Worm (Caenorhabditis elegans): Measurements from ENCODE around the gene catp-5.

The catp-5 gene

ce11 chrX:8098813-8099360 lies at the start of gene catp-5:
Gene catp-5 (minus strand): TSS chrX:8098863.
- no peak for TF ChIP-seq him-1 (tag; optimal IDR thresholded peaks at IDR 0.05)
- no peak for TF ChIP-seq W03F9.2 (tag; optimal IDR thresholded peaks at IDR 0.05)
- no peak for TF ChIP-seq dao-5 (tag; optimal IDR thresholded peaks at IDR 0.05)

ce11 chrX:8147398-8147797 lies 48.7 kb upstream of the catp-5 start, which contains the start of gene C02B8.1:
Gene C02B8.1 (plus strand): TSS chrX:8147698.
- no peak for TF ChIP-seq him-1 (tag; optimal IDR thresholded peaks at IDR 0.05)
- TF ChIP-seq W03F9.2 (tag; optimal IDR thresholded peaks at IDR 0.05), result no peak
- TF ChIP-seq dao-5 (tag; optimal IDR thresholded peaks at IDR 0.05), result no peak

- TF ChIP-seq him-1 (tag; optimal IDR thresholded peaks at IDR 0.05), result no peak
- TF ChIP-seq dao-5 (tag; optimal IDR thresholded peaks at IDR 0.05), result no peak
- TF ChIP-seq W03F9.2 (tag; optimal IDR thresholded peaks at IDR 0.05), result no peak
These were observed 40.5 kb upstream of the catp-5 start, which contains the start of gene C02B8.3 for ce11 chrX:8139146-8139545. Gene C02B8.3 (plus strand): TSS chrX:8139446.

- TF ChIP-seq dao-5 (tag; optimal IDR thresholded peaks at IDR 0.05), result no peak
- TF ChIP-seq W03F9.2 (tag; optimal IDR thresholded peaks at IDR 0.05), result no peak
- no peak for TF ChIP-seq him-1 (tag; optimal IDR thresholded peaks at IDR 0.05)
These were observed 39.1 kb upstream of the catp-5 start, which contains the start of gene C02B8.7 for ce11 chrX:8137779-8138178. Gene C02B8.7 (minus strand): TSS chrX:8137879.

- TF ChIP-seq him-1 (tag; optimal IDR thresholded peaks at IDR 0.05) (no peak), W03F9.2 (tag; optimal IDR thresholded peaks at IDR 0.05) (peak; percentile 48), dao-5 (tag; optimal IDR thresholded peaks at IDR 0.05) (no peak)
These were observed 37.7 kb upstream of the catp-5 start, which contains the start of gene C02B8.6 for ce11 chrX:8136276-8136891. Gene C02B8.6 (minus strand): TSS chrX:8136326.

ce11 chrX:8129543-8129942 lies 30.9 kb upstream of the catp-5 start, which contains the start of gene frpr-1:
Gene frpr-1 (minus strand): TSS chrX:8129643.
- no peak for TF ChIP-seq dao-5 (tag; optimal IDR thresholded peaks at IDR 0.05)
- no peak for TF ChIP-seq W03F9.2 (tag; optimal IDR thresholded peaks at IDR 0.05)
- no peak for TF ChIP-seq him-1 (tag; optimal IDR thresholded peaks at IDR 0.05)

ce11 chrX:8123194-8123593 lies 24.5 kb upstream of the catp-5 start, which contains the start of gene C02B8.12:
Gene C02B8.12 (minus strand): TSS chrX:8123368.
- TF ChIP-seq W03F9.2 (tag; optimal IDR thresholded peaks at IDR 0.05), result no peak
- TF ChIP-seq him-1 (tag; optimal IDR thresholded peaks at IDR 0.05), result no peak
- no peak for TF ChIP-seq dao-5 (tag; optimal IDR thresholded peaks at IDR 0.05)

- no peak for TF ChIP-seq W03F9.2 (tag; optimal IDR thresholded peaks at IDR 0.05)
- TF ChIP-seq dao-5 (tag; optimal IDR thresholded peaks at IDR 0.05), result no peak
- TF ChIP-seq him-1 (tag; optimal IDR thresholded peaks at IDR 0.05), result no peak
These were observed 21.6 kb upstream of the catp-5 start for ce11 chrX:8120281-8120680.

ce11 chrX:8117827-8118317 lies 19.2 kb upstream of the catp-5 start:
- no peak for TF ChIP-seq dao-5 (tag; optimal IDR thresholded peaks at IDR 0.05)
- no peak for TF ChIP-seq W03F9.2 (tag; optimal IDR thresholded peaks at IDR 0.05)
- TF ChIP-seq him-1 (tag; optimal IDR thresholded peaks at IDR 0.05), result no peak

ce11 chrX:8116157-8116556 lies 17.5 kb upstream of the catp-5 start, which contains the start of gene hlh-8:
Gene hlh-8 (plus strand): TSS chrX:8116457.
- no peak for TF ChIP-seq W03F9.2 (tag; optimal IDR thresholded peaks at IDR 0.05)
- no peak for TF ChIP-seq him-1 (tag; optimal IDR thresholded peaks at IDR 0.05)
- no peak for TF ChIP-seq dao-5 (tag; optimal IDR thresholded peaks at IDR 0.05)

- TF ChIP-seq him-1 (tag; optimal IDR thresholded peaks at IDR 0.05), result no peak
- TF ChIP-seq dao-5 (tag; optimal IDR thresholded peaks at IDR 0.05), result no peak
- no peak for TF ChIP-seq W03F9.2 (tag; optimal IDR thresholded peaks at IDR 0.05)
These were observed 11.5 kb upstream of the catp-5 start, which contains the start of gene K07E3.1 for ce11 chrX:8110193-8110592. Gene K07E3.1 (plus strand): TSS chrX:8110439.

ce11 chrX:8109531-8109930 lies 10.9 kb upstream of the catp-5 start:
- TF ChIP-seq him-1 (tag; optimal IDR thresholded peaks at IDR 0.05) (no peak), W03F9.2 (tag; optimal IDR thresholded peaks at IDR 0.05) (peak; percentile 24), dao-5 (tag; optimal IDR thresholded peaks at IDR 0.05) (no peak)

ce11 chrX:8107921-8108320 lies 9.3 kb upstream of the catp-5 start, which contains the start of gene K07E3.9:
Gene K07E3.9 (plus strand): TSS chrX:8108221.
- TF ChIP-seq W03F9.2 (tag; optimal IDR thresholded peaks at IDR 0.05) (no peak), dao-5 (tag; optimal IDR thresholded peaks at IDR 0.05) (no peak), him-1 (tag; optimal IDR thresholded peaks at IDR 0.05) (no peak)

- no peak for TF ChIP-seq dao-5 (tag; optimal IDR thresholded peaks at IDR 0.05)
- TF ChIP-seq W03F9.2 (tag; optimal IDR thresholded peaks at IDR 0.05), result no peak
- no peak for TF ChIP-seq him-1 (tag; optimal IDR thresholded peaks at IDR 0.05)
These were observed 5.2 kb upstream of the catp-5 start, which contains the start of gene K07E3.2 for ce11 chrX:8103899-8104298. Gene K07E3.2 (plus strand): TSS chrX:8104298.
